Fruit fly (Drosophila melanogaster): ENCODE results near the gene wgn.

Gene wgn

DNA sequence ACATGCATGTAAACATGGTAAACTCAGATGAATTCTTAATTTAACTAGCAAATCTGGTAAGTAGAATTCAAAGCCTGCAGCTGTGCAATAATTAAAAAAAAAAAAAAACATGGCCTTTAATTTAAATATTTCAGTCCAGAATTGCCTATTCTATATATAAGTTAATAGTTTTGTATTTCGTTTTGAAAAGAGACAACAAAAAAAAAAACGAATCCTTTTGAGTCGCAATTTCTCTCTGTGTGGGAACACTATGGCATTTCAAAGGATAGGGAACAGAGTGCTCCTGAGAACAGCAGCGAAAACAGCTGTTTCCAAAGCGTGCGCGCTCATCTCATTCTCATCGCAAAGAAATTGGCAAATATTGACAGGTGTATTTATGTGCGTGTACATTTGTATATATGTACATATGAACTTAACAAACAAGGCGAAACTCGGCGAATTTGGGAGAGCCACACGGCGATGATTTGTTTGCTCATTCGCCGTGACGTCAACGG, 11.1 kb upstream of the wgn start (continued):
- TF ChIP-seq Camta (GFP tag; optimal IDR thresholded peaks at IDR 0.05) (peak; percentile 43), CG8944 (GFP tag; optimal IDR thresholded peaks at IDR 0.05) (no peak), ttk (GFP tag; IDR thresholded peaks at IDR 0.05) (peak; percentile 47; the same call in 1 of the 2 replicates), tna (GFP tag; IDR thresholded peaks at IDR 0.05; ENCODE audit: partially characterized antibody) (no peak), CG8478 (optimal IDR thresholded peaks at IDR 0.05) (no peak), dimm (GFP tag; IDR thresholded peaks at IDR 0.05) (0 out of 2 replicates have a peak, but pooled peaks have one; percentile 25), her (GFP tag; optimal IDR thresholded peaks at IDR 0.05) (no peak), CG30403 (GFP tag; optimal IDR thresholded peaks at IDR 0.05) (peak; percentile 79), CG18476 (GFP tag; optimal IDR thresholded peaks at IDR 0.05) (peak; percentile 13), CG1233 (GFP tag; optimal IDR thresholded peaks at IDR 0.05) (peak; percentile 47), nau (GFP tag; optimal IDR thresholded peaks at IDR 0.05) (peak; percentile 55), row (GFP tag; IDR thresholded peaks at IDR 0.05) (peak; percentile 73), zfh1 (GFP tag; IDR thresholded peaks at IDR 0.05) (peak; percentile 55; the same call in 1 of the 3 replicates), lola (GFP tag; optimal IDR thresholded peaks at IDR 0.05) (peak in 1 of 3 experiments; percentile 59), Hand (GFP tag; optimal IDR thresholded peaks at IDR 0.05) (peak; percentile 49), CG4328 (GFP tag; optimal IDR thresholded peaks at IDR 0.05) (no peak), Awh (GFP tag; IDR thresholded peaks at IDR 0.05) (no peak), Oli (tag; optimal IDR thresholded peaks at IDR 0.05) (peak; percentile 68), nerfin-1 (tag; optimal IDR thresholded peaks at IDR 0.05) (peak; percentile 40), Ets65A (GFP tag) (peak; percentile 95), CG30020 (tag; optimal IDR thresholded peaks at IDR 0.05) (no peak), tap (tag; optimal IDR thresholded peaks at IDR 0.05) (no peak), CG2199 (GFP tag; IDR thresholded peaks at IDR 0.05) (no peak), caup (GFP tag; optimal IDR thresholded peaks at IDR 0.05; ENCODE audit: severe bottlenecking) (peak; percentile 21), CG17829 (tag; optimal IDR thresholded peaks at IDR 0.05) (peak; percentile 72), fru (optimal IDR thresholded peaks at IDR 0.05) (no peak), Dbx (GFP tag; IDR thresholded peaks at IDR 0.05) (peak; percentile 8; the same call in 1 of the 3 replicates), phol (tag; optimal IDR thresholded peaks at IDR 0.05) (peak; percentile 73), pum (GFP tag; optimal IDR thresholded peaks at IDR 0.05) (no peak), CG1529 (GFP tag; optimal IDR thresholded peaks at IDR 0.05) (peak; percentile 52), gt (GFP tag; IDR thresholded peaks at IDR 0.05) (0 out of 2 replicates have a peak, but pooled peaks have one; percentile 13), CG17359 (tag; optimal IDR thresholded peaks at IDR 0.05) (peak; percentile 66), Hr51 (GFP tag; optimal IDR thresholded peaks at IDR 0.05) (peak; percentile 45 to 76), Sry-β (GFP tag; optimal IDR thresholded peaks at IDR 0.05) (no peak), PHDP (tag; optimal IDR thresholded peaks at IDR 0.05) (peak; percentile 54), HHEX (GFP tag; optimal IDR thresholded peaks at IDR 0.05) (peak; percentile 72), CG7987 (GFP tag; optimal IDR thresholded peaks at IDR 0.05) (peak; percentile 65), CG10959 (GFP tag; IDR thresholded peaks at IDR 0.05) (0 out of 2 replicates have a peak, but pooled peaks have one; percentile 25), slou (GFP tag; optimal IDR thresholded peaks at IDR 0.05) (peak; percentile 29), CG3281 (GFP tag; optimal IDR thresholded peaks at IDR 0.05) (peak; percentile 49), CG10543 (GFP tag; optimal IDR thresholded peaks at IDR 0.05) (peak; percentile 22), CG12219 (GFP tag; optimal IDR thresholded peaks at IDR 0.05) (peak; percentile 12), Abd-B (GFP tag; optimal IDR thresholded peaks at IDR 0.05) (peak; percentile 54), B-H2 (GFP tag; optimal IDR thresholded peaks at IDR 0.05) (peak; percentile 38), CG16813 (GFP tag; IDR thresholded peaks at IDR 0.05; ENCODE audit: partially characterized antibody) (no peak), CG8924 (tag; optimal IDR thresholded peaks at IDR 0.05) (peak; percentile 49), NC2β (GFP tag; optimal IDR thresholded peaks at IDR 0.05) (peak; percentile 44), CG4617 (GFP tag; optimal IDR thresholded peaks at IDR 0.05; ENCODE audit: borderline replicate concordance) (peak; percentile 19), E2f1 (GFP tag; IDR thresholded peaks at IDR 0.05) (no peak; the same call in 1 of the 2 replicates), Bdp1 (GFP tag; optimal IDR thresholded peaks at IDR 0.05) (peak; percentile 40)
